Worm (Caenorhabditis elegans) whole organism, late embryonic: ENCODE results near the gene gos-28.

Experiments
- K09A11.1 ChIP-seq: sonication (generic microtip); optimal IDR thresholded peaks from 2 replicates; lab custom pipeline; 2017; ENCODE audit warnings: antibody characterized with exemption, mild to moderate bottlenecking, missing genetic modification characterization, missing compliant biosample characterization; ENCODE audit not compliant: insufficient read depth
- ceh-2 ChIP-seq: sonication (generic microtip); optimal IDR thresholded peaks from 2 replicates; lab custom pipeline; 2016; ENCODE audit warnings: missing genotype, missing genetic modification characterization, missing compliant biosample characterization
- ceh-9 ChIP-seq: sonication (generic microtip); optimal IDR thresholded peaks from 2 replicates; lab custom pipeline; 2016; ENCODE audit warnings: mild to moderate bottlenecking, missing genetic modification characterization, inconsistent platforms, missing compliant biosample characterization
- che-1 ChIP-seq: sonication (generic microtip); optimal IDR thresholded peaks from 2 replicates; lab custom pipeline; 2016; ENCODE audit warnings: mild to moderate bottlenecking, missing genetic modification characterization, missing compliant biosample characterization
- ets-4 ChIP-seq: sonication (generic microtip); optimal IDR thresholded peaks from 2 replicates; lab custom pipeline; 2016; ENCODE audit warnings: missing genetic modification characterization, missing compliant biosample characterization
- fkh-10 ChIP-seq: fragments of 150-350 bp; optimal IDR thresholded peaks from 2 replicates; lab custom pipeline; 2014; ENCODE audit warnings: missing biosample characterization, missing genetic modification reagents, missing genetic modification characterization
- hlh-15 ChIP-seq: sonication (generic microtip); optimal IDR thresholded peaks from 2 replicates; lab custom pipeline; 2016; ENCODE audit warnings: missing genetic modification characterization, missing compliant biosample characterization
- lin-11 ChIP-seq: fragments of 200-800 bp; sonication (Bioruptor generic); optimal IDR thresholded peaks from 2 replicates; lab custom pipeline; 2018; ENCODE audit warnings: mild to moderate bottlenecking, missing genetic modification characterization, missing compliant biosample characterization
- nhr-11 ChIP-seq: fragments of 150-350 bp; optimal IDR thresholded peaks from 2 replicates; lab custom pipeline; 2014; ENCODE audit warnings: missing biosample characterization, missing genetic modification characterization
- pha-4 ChIP-seq: fragments of 150-350 bp; optimal IDR thresholded peaks from 2 replicates; lab custom pipeline; 2018; ENCODE audit warnings: missing biosample characterization, missing genetic modification reagents, missing genetic modification characterization
- unc-55 ChIP-seq: sonication (generic microtip); optimal IDR thresholded peaks from 2 replicates; lab custom pipeline; 2017; ENCODE audit warnings: missing biosample characterization, missing genetic modification reagents, missing genetic modification characterization

DNA sequence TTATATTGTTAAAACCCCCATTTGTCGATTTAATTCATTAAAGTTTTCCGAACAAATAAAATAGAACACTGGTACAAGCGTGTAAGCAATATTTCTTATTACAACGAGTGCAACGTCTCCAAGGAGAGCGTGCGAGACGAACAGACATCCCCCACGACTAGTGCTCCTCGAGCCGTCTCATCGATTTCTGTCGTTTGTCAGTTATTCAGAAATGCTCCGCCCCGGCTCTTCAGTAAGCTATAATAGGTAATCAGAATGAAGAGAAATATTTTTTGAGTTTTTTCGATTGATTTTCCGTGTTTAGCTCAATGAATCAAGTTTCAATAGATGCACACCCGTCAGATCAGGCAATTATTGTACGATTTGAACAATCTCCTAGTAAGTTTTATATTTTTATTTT, 10.3 kb downstream of the gos-28 start, which contains the start of gene kap-1:
- TF ChIP-seq fkh-10 (GFP tag; lab: Kevin White, UChicago): no peak
- TF ChIP-seq ceh-9: no peak
- no peak for TF ChIP-seq unc-55 (GFP tag; lab: Kevin White, UChicago)
- TF ChIP-seq hlh-15: no peak
- no peak for TF ChIP-seq nhr-11
- TF ChIP-seq lin-11 (tag; lab: Kevin White, UChicago): no peak
- TF ChIP-seq che-1: no peak
- no peak for TF ChIP-seq K09A11.1
- no peak for TF ChIP-seq pha-4 (tag; lab: Kevin White, UChicago)
- TF ChIP-seq ets-4 (tag; lab: Kevin White, UChicago): no peak
- no peak for TF ChIP-seq ceh-2 (tag; lab: Kevin White, UChicago)
